Worm (Caenorhabditis elegans) whole organism, L1 larva: ENCODE results near the gene gcy-7.
A peak's percentile ranks its signal among the peaks of the same experiment; 100 is the strongest.

Source experiments
- C16A3.4 ChIP-seq: fragments of 150-350 bp; optimal IDR thresholded peaks from 2 replicates; lab custom pipeline; 2014; ENCODE audit warnings: missing biosample characterization, missing genetic modification characterization
- alr-1 ChIP-seq: fragments of 200-800 bp; sonication (Bioruptor generic); optimal IDR thresholded peaks from 2 replicates; lab custom pipeline; 2018; ENCODE audit warnings: borderline replicate concordance, mild to moderate bottlenecking, missing genetic modification characterization, missing compliant biosample characterization
- aly-2 ChIP-seq: fragments of 150-350 bp; optimal IDR thresholded peaks from 2 replicates; lab custom pipeline; 2014; ENCODE audit warnings: missing biosample characterization, missing genetic modification characterization
- ama-1 ChIP-seq: fragments of 150-350 bp; optimal IDR thresholded peaks from 2 replicates; lab custom pipeline; 2014
- blmp-1 ChIP-seq: fragments of 150-350 bp; optimal IDR thresholded peaks from 2 replicates; lab custom pipeline; 2014; ENCODE audit warnings: missing biosample characterization, missing genetic modification characterization
- ceh-63 ChIP-seq: fragments of 200-800 bp; sonication (Bioruptor generic); optimal IDR thresholded peaks from 2 replicates; lab custom pipeline; 2018; ENCODE audit warnings: mild to moderate bottlenecking, missing genetic modification characterization, missing compliant biosample characterization
- ceh-82 ChIP-seq, 3 experiments: fragments of 150-350 bp in 1 of 3; sonication (generic microtip) in 2 of 3; optimal IDR thresholded peaks; 2 replicates each; lab custom pipeline; 2014 to 2017; ENCODE audit warnings: missing biosample characterization in 3 of 3, missing genetic modification characterization in 3 of 3
- ceh-90 ChIP-seq: sonication (generic microtip); optimal IDR thresholded peaks from 2 replicates; lab custom pipeline; 2016; ENCODE audit warnings: missing genetic modification characterization, missing compliant biosample characterization
- efl-1 ChIP-seq, 4 experiments: fragments of 150-350 bp; optimal IDR thresholded peaks in 3 of 4; peaks in 1 of 4; 1 replicate in 1 of 4; 2 replicates in 3 of 4; lab custom pipeline; 2014; ENCODE audit warnings: missing biosample characterization in 2 of 4, missing genetic modification characterization in 2 of 4, missing genetic modification reagents in 2 of 4
- elt-2 ChIP-seq: sonication (generic microtip); optimal IDR thresholded peaks from 2 replicates; lab custom pipeline; 2016; ENCODE audit warnings: missing genetic modification characterization, mild to moderate bottlenecking, inconsistent platforms, missing compliant biosample characterization, missing genetic modification reagents
- elt-3 ChIP-seq, 6 experiments: fragments of 150-350 bp in 1 of 6; sonication (generic microtip); optimal IDR thresholded peaks; 2 replicates each; lab custom pipeline; 2017 to 2018; ENCODE audit warnings: missing biosample characterization in 6 of 6, missing genetic modification characterization in 6 of 6, inconsistent platforms in 1 of 6
- ets-5 ChIP-seq: fragments of 200-800 bp; sonication (Bioruptor generic); IDR thresholded peaks from 2 replicates; pipeline ENCODE4 v1.3.6; 2022; ENCODE audit warnings: missing genetic modification characterization, missing compliant biosample characterization
- fkh-10 ChIP-seq: sonication (generic microtip); optimal IDR thresholded peaks from 2 replicates; lab custom pipeline; 2017; ENCODE audit warnings: missing biosample characterization, missing genetic modification reagents, missing genetic modification characterization
- fkh-4 ChIP-seq: sonication (generic microtip); optimal IDR thresholded peaks from 2 replicates; lab custom pipeline; 2016; ENCODE audit warnings: missing compliant biosample characterization, missing genetic modification characterization, borderline replicate concordance
- fkh-8 ChIP-seq: sonication (generic microtip); optimal IDR thresholded peaks from 2 replicates; lab custom pipeline; 2016; ENCODE audit warnings: mild to moderate bottlenecking, missing genetic modification characterization, missing compliant biosample characterization
- fos-1 ChIP-seq: fragments of 150-350 bp; optimal IDR thresholded peaks from 2 replicates; lab custom pipeline; 2014; ENCODE audit warnings: missing biosample characterization, missing genetic modification characterization
- grh-1 ChIP-seq: fragments of 200-800 bp; sonication (Bioruptor generic); IDR thresholded peaks from 2 replicates; pipeline ENCODE4 v1.3.6; 2022; ENCODE audit warnings: missing genetic modification reagents, missing genetic modification characterization, missing compliant biosample characterization
- hlh-4 ChIP-seq: sonication (generic microtip); optimal IDR thresholded peaks from 2 replicates; lab custom pipeline; 2016; ENCODE audit warnings: mild to moderate bottlenecking, missing genetic modification characterization, missing compliant biosample characterization
- isw-1 ChIP-seq: fragments of 200-800 bp; sonication (Bioruptor generic); IDR thresholded peaks from 2 replicates; pipeline ENCODE4 v1.3.6; 2022; ENCODE audit warnings: missing genetic modification characterization, missing compliant biosample characterization
- jun-1 ChIP-seq: fragments of 150-350 bp; optimal IDR thresholded peaks from 2 replicates; lab custom pipeline; 2014; ENCODE audit warnings: missing biosample characterization, missing genetic modification reagents, missing genetic modification characterization
- lin-13 ChIP-seq: fragments of 150-350 bp; optimal IDR thresholded peaks from 2 replicates; lab custom pipeline; 2014; ENCODE audit warnings: missing biosample characterization, missing genetic modification reagents, missing genetic modification characterization
- lin-14 ChIP-seq: fragments of 200-800 bp; sonication (Bioruptor generic); optimal IDR thresholded peaks from 2 replicates; lab custom pipeline; 2018; ENCODE audit warnings: mild to moderate bottlenecking, missing genetic modification characterization, moderate library complexity, missing compliant biosample characterization
- lin-15B ChIP-seq: fragments of 150-350 bp; sonication (generic microtip); optimal IDR thresholded peaks from 3 replicates; lab custom pipeline; 2014; ENCODE audit warnings: missing biosample characterization, missing genetic modification characterization
- lin-35 ChIP-seq, 2 experiments: fragments of 150-350 bp; optimal IDR thresholded peaks; 2 replicates each; lab custom pipeline; 2014; ENCODE audit warnings: missing biosample characterization in 2 of 2, missing genetic modification characterization in 2 of 2, missing genetic modification reagents in 2 of 2
- lin-39 ChIP-seq: fragments of 150-350 bp; optimal IDR thresholded peaks from 2 replicates; lab custom pipeline; 2014; ENCODE audit warnings: missing biosample characterization, missing genetic modification reagents, missing genetic modification characterization
- lir-3 ChIP-seq: sonication (generic microtip); optimal IDR thresholded peaks from 2 replicates; lab custom pipeline; 2016; ENCODE audit warnings: mild to moderate bottlenecking, missing genetic modification characterization, moderate library complexity, missing compliant biosample characterization; ENCODE audit not compliant: poor library complexity
- mef-2 ChIP-seq: fragments of 150-350 bp; optimal IDR thresholded peaks from 2 replicates; lab custom pipeline; 2014; ENCODE audit warnings: missing biosample characterization, missing genetic modification characterization
- mep-1 ChIP-seq: fragments of 150-350 bp; optimal IDR thresholded peaks from 2 replicates; lab custom pipeline; 2014; ENCODE audit warnings: missing biosample characterization, missing genetic modification characterization
- nhr-19 ChIP-seq: fragments of 200-800 bp; sonication (Bioruptor generic); conservative IDR thresholded peaks from 2 replicates; pipeline ENCODE4 v1.3.6; 2022; ENCODE audit warnings: missing genetic modification characterization, missing compliant biosample characterization
- nhr-20 ChIP-seq: sonication (generic microtip); optimal IDR thresholded peaks from 2 replicates; lab custom pipeline; 2016; ENCODE audit warnings: mild to moderate bottlenecking, missing genetic modification characterization, missing compliant biosample characterization
- nhr-28 ChIP-seq: fragments of 150-350 bp; optimal IDR thresholded peaks from 2 replicates; lab custom pipeline; 2014; ENCODE audit warnings: missing biosample characterization, missing genetic modification characterization
- nhr-47 ChIP-seq: sonication (generic microtip); optimal IDR thresholded peaks from 2 replicates; lab custom pipeline; 2016; ENCODE audit warnings: mild to moderate bottlenecking, missing genetic modification characterization, moderate library complexity, missing compliant biosample characterization
- nhr-71 ChIP-seq: sonication (generic microtip); optimal IDR thresholded peaks from 2 replicates; lab custom pipeline; 2016; ENCODE audit warnings: mild to moderate bottlenecking, missing genetic modification characterization, moderate library complexity, missing compliant biosample characterization
- nhr-76 ChIP-seq: sonication (generic microtip); optimal IDR thresholded peaks from 2 replicates; lab custom pipeline; 2017; ENCODE audit warnings: missing biosample characterization, missing genetic modification characterization
- nhr-85 ChIP-seq: sonication (generic microtip); peaks from one replicate; lab custom pipeline; 2016; ENCODE audit warnings: missing genetic modification characterization, inconsistent platforms, missing compliant biosample characterization
- pag-3 ChIP-seq: sonication (generic microtip); optimal IDR thresholded peaks from 2 replicates; lab custom pipeline; 2017; ENCODE audit warnings: missing genetic modification characterization, mild to moderate bottlenecking, missing compliant biosample characterization, antibody characterized with exemption, borderline replicate concordance; ENCODE audit not compliant: insufficient read depth
- rnt-1 ChIP-seq: sonication (generic microtip); optimal IDR thresholded peaks from 2 replicates; lab custom pipeline; 2016; ENCODE audit warnings: mild to moderate bottlenecking, missing genetic modification characterization, moderate library complexity, missing compliant biosample characterization
- snpc-4 ChIP-seq: fragments of 150-350 bp; optimal IDR thresholded peaks from 2 replicates; lab custom pipeline; 2014; ENCODE audit warnings: missing biosample characterization, missing genetic modification characterization
- sox-4 ChIP-seq: sonication (generic microtip); optimal IDR thresholded peaks from 2 replicates; lab custom pipeline; 2016; ENCODE audit warnings: missing genetic modification characterization, missing compliant biosample characterization
- sptf-1 ChIP-seq: fragments of 150-350 bp; optimal IDR thresholded peaks from 2 replicates; lab custom pipeline; 2014; ENCODE audit warnings: missing biosample characterization, missing genetic modification characterization
- tbx-2 ChIP-seq: sonication (generic microtip); optimal IDR thresholded peaks from 2 replicates; lab custom pipeline; 2016; ENCODE audit warnings: missing genetic modification characterization, missing compliant biosample characterization
- tlp-1 ChIP-seq: fragments of 150-350 bp; optimal IDR thresholded peaks from 2 replicates; lab custom pipeline; 2014; ENCODE audit warnings: missing biosample characterization, missing genetic modification characterization
- unc-30 ChIP-seq: sonication (generic microtip); optimal IDR thresholded peaks from 2 replicates; lab custom pipeline; 2017; ENCODE audit warnings: missing biosample characterization, missing genetic modification characterization
- unc-62 ChIP-seq: fragments of 150-350 bp; optimal IDR thresholded peaks from 2 replicates; lab custom pipeline; 2014; ENCODE audit warnings: missing biosample characterization, missing genetic modification reagents, missing genetic modification characterization
- unc-98 ChIP-seq: fragments of 200-800 bp; sonication (Bioruptor generic); IDR thresholded peaks from 2 replicates; pipeline ENCODE4 v1.3.6; 2022; ENCODE audit warnings: missing genetic modification characterization, missing compliant biosample characterization
- vab-15 ChIP-seq: sonication (generic microtip); optimal IDR thresholded peaks from 2 replicates; lab custom pipeline; 2017; ENCODE audit warnings: missing genotype, mild to moderate bottlenecking, missing genetic modification characterization, missing compliant biosample characterization
- zip-4 ChIP-seq: fragments of 200-800 bp; sonication (Bioruptor generic); optimal IDR thresholded peaks from 2 replicates; lab custom pipeline; 2018; ENCODE audit warnings: mild to moderate bottlenecking, missing genetic modification characterization, moderate library complexity, missing compliant biosample characterization

Gene gcy-7

DNA sequence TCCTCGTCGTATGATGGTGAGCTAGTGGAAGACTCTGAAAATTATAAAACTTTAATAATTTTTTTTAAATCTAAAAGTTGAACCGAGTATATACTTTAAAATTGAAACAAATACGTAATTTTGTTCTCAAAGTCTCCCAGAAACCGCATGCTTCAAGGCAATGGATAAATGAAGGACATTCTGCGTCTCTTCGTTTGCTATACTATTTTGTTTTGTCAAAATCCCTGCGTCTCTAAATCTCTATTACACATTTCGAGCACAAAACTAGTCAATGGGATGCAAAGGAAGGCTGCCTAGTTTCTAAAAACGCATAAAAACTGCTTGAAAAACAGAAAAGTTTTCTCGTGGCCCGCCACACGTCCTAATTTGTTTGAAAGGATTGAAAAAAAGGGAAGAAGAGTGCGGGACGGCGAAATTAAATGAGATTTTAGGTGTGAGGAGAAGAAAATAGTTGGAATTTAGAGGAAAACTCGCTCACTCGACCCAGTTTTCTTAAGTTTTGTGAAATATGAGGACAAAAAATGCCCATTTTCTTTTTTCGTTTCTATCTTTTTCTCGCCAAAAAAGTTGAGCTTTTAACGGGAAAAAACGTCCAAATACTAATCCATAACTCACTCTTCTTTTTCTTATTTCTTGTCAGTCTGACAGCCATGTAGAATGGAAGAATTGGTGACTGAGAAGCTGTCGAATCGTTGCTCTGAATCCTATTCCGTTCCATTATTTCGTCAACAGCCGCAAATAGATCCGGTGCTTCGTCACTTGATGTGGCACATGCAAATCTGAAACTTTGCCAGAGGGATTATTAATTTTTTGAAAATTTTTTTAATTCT is 41.6 kb downstream of the gcy-7 start (continued):
- TF ChIP-seq lir-3 (no peak), sptf-1 (no peak), fkh-8 (tag; lab: Kevin White, UChicago) (no peak), isw-1 (GFP tag; lab: Robert Waterston, UW) (no peak; the same call in 1 of the 2 replicates), ets-5 (no peak), lin-14 (GFP tag; lab: Kevin White, UChicago) (peak; percentile 78), unc-98 (no peak)

DNA sequence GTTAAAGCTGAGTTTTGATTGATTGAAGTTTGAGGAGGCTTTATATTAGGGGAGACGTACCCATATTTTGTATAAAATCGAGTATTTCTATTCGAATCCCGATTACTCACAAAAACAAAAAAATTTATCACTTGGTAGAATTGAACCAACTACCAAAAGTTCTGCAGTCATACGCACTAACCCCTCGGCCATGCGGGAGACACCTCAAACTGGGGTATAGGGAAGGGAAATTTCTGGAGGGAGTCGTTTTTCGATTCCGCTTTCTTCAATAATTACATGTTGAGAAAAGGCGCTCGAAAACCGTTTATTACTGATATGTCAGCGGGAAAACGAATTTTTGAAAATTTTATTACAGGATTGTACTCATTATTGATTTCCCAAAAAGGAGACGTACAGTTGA is 44.1 kb downstream of the gcy-7 start:
- TF ChIP-seq nhr-19 (GFP tag; lab: Robert Waterston, UW) (peak; percentile 37), rnt-1 (tag; lab: Kevin White, UChicago) (peak; percentile 35)

DNA sequence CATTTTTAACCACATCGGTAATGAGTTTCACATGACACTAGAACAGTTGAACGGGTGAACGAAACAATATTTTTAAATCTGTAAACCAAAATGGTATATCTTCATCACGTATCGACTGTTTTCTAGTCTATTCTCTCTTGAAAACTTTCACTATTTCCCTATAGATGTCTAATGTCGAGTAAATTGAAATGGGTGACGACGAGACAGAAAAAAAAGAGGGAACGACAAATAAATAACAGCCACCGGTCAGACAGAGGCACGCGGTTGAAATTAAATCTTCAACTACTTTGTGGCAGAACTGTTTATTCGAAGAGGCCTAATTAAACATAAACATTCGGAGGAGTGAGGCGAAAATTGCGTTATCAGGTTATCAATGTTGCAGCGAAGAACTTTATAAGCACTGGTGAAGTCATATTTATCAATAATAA is 47.3 kb downstream of the gcy-7 start:
- no peak for TF ChIP-seq unc-62 (GFP tag; lab: Kevin White, UChicago)
- TF ChIP-seq nhr-85 = peak; percentile 6
- TF ChIP-seq ceh-90 (tag; lab: Kevin White, UChicago) = no peak
- peak; percentile 78 for TF ChIP-seq lin-14 (GFP tag; lab: Kevin White, UChicago)
- TF ChIP-seq unc-98 = no peak
- TF ChIP-seq sox-4 = no peak
- TF ChIP-seq nhr-28 (tag; lab: Kevin White, UChicago) = no peak
- no peak for TF ChIP-seq alr-1 (tag; lab: Kevin White, UChicago)
- no peak for TF ChIP-seq mef-2
- peak; percentile 66 for TF ChIP-seq elt-2 (tag; lab: Kevin White, UChicago)
- TF ChIP-seq fkh-10 = no peak
- no peak for TF ChIP-seq hlh-4
- TF ChIP-seq nhr-20 (tag; lab: Kevin White, UChicago) = peak; percentile 32
- peak in 1 of 2 experiments; percentile 36 for TF ChIP-seq lin-35 (GFP tag; optimal IDR thresholded peaks at IDR 0.05; lab: Kevin White, UChicago)
- no peak for TF ChIP-seq unc-30 (tag; lab: Kevin White, UChicago)
- TF ChIP-seq jun-1 (tag; lab: Kevin White, UChicago) = no peak
- no peak for TF ChIP-seq ceh-82 (tag; optimal IDR thresholded peaks at IDR 0.05; lab: Kevin White, UChicago)
- TF ChIP-seq nhr-76 = no peak
- no peak for TF ChIP-seq ceh-63 (GFP tag; lab: Kevin White, UChicago)
- TF ChIP-seq mep-1 (tag; lab: Kevin White, UChicago) = peak; percentile 42
- peak; percentile 20 for TF ChIP-seq nhr-71 (tag; lab: Kevin White, UChicago)
- no peak for TF ChIP-seq aly-2 (tag; lab: Kevin White, UChicago)
- no peak for TF ChIP-seq lin-15B (tag; lab: Kevin White, UChicago)
- TF ChIP-seq vab-15 (tag; lab: Kevin White, UChicago) = no peak
- peak; percentile 52 for TF ChIP-seq pag-3 (tag; lab: Kevin White, UChicago)
- TF ChIP-seq elt-3 (tag; optimal IDR thresholded peaks at IDR 0.05; lab: Kevin White, UChicago) = peak in 1 of 6 experiments; percentile 41
- no peak for TF ChIP-seq tbx-2 (tag; lab: Kevin White, UChicago)
- no peak for TF ChIP-seq efl-1 (optimal IDR thresholded peaks at IDR 0.05; lab: Kevin White, UChicago)
- no peak for TF ChIP-seq efl-1 (GFP tag; optimal IDR thresholded peaks at IDR 0.05 in 1 of 2; lab: Kevin White, UChicago)
- no peak for TF ChIP-seq C16A3.4
- no peak for TF ChIP-seq fos-1 (tag; lab: Kevin White, UChicago)
- no peak for TF ChIP-seq isw-1 (GFP tag; lab: Robert Waterston, UW)
- TF ChIP-seq lin-39 (tag; lab: Kevin White, UChicago) = no peak
- TF ChIP-seq fkh-4 (tag; lab: Kevin White, UChicago) = no peak
- no peak for TF ChIP-seq grh-1
- TF ChIP-seq zip-4 (GFP tag; lab: Kevin White, UChicago) = no peak
- no peak for TF ChIP-seq nhr-47 (tag; lab: Kevin White, UChicago)
- no peak for TF ChIP-seq ama-1 (lab: Kevin White, UChicago)
- TF ChIP-seq lin-13 (GFP tag; lab: Kevin White, UChicago) = no peak
- TF ChIP-seq blmp-1 = peak; percentile 69
- no peak for TF ChIP-seq tlp-1 (tag; lab: Kevin White, UChicago)
- no peak for TF ChIP-seq snpc-4 (tag; lab: Kevin White, UChicago)
- TF ChIP-seq lir-3 = no peak
